Worm (Caenorhabditis elegans) whole organism, L4/young adult: Measurements from ENCODE around the gene C07A12.7.

Experiments used
- W03F9.2 ChIP-seq: fragments of 150-350 bp; optimal IDR thresholded peaks from 2 replicates; lab custom pipeline; 2014; ENCODE audit warnings: missing biosample characterization, missing genetic modification characterization
- dao-5 ChIP-seq: sonication (generic microtip); optimal IDR thresholded peaks from 2 replicates; lab custom pipeline; 2016; ENCODE audit warnings: missing genotype, missing genetic modification characterization, moderate library complexity, missing compliant biosample characterization
- him-1 ChIP-seq: sonication (generic microtip); optimal IDR thresholded peaks from 2 replicates; lab custom pipeline; 2016; ENCODE audit warnings: missing genotype, missing genetic modification reagents, missing genetic modification characterization, missing compliant biosample characterization

DNA sequence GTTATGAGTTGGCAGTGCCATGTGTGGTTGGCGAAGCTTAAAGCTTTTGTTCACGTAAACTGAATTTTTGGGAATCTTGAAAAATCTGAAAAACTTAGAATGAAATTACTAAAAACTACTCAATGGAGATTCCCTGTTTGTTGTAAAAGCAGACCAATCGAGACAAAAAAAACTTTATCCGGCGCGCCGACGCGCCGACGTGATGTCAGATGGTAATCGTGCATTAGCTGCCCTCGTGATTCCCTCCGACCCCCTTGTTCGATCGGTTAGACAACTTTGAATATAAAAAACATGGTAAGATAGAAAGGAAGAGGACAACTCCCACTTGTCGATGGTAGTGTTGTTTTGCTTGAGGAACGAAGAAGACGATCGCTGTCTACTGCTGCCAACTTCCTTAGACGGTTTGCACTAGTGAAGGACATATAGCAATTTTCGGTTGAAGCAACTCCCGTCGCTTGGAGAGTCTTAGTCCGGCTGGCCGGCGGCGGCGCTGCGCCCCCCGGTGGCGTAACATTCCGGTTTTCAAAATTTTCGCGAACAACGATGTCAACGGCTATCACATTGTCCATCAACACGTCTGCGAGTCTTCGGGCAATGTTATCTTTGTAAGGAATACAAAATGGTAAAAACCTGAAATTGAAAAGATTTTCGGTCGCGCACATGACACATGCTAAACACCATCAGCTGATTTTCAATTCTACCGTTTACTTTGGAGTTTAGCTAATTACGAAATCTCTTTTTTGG is 28.1 kb upstream of the C07A12.7 start, which contains the start of gene C07A12.18:
- TF ChIP-seq him-1 (tag; lab: Kevin White, UChicago) (no peak), dao-5 (tag; lab: Kevin White, UChicago) (no peak), W03F9.2 (tag; lab: Kevin White, UChicago) (no peak)
